Fruit fly (Drosophila melanogaster) whole organism, pupa: ENCODE measurements around the gene XNP.

Experiments used
- CG13204 ChIP-seq: fragments of 200-800 bp; sonication (Bioruptor generic); optimal IDR thresholded peaks from 2 replicates; lab custom pipeline; 2018; ENCODE audit warnings: missing biosample characterization, mild to moderate bottlenecking, missing genetic modification characterization, moderate library complexity
- CG15710 ChIP-seq: fragments of 200-800 bp; sonication (Bioruptor generic); optimal IDR thresholded peaks from 2 replicates; lab custom pipeline; 2018; ENCODE audit warnings: missing biosample characterization, mild to moderate bottlenecking, missing genetic modification characterization, moderate library complexity
- CG17806 ChIP-seq: fragments of 200-800 bp; sonication (Bioruptor generic); optimal IDR thresholded peaks from 2 replicates; lab custom pipeline; 2018; ENCODE audit warnings: missing biosample characterization, mild to moderate bottlenecking, missing genetic modification characterization, moderate library complexity
- CG8301 ChIP-seq: fragments of 200-800 bp; sonication (Bioruptor generic); optimal IDR thresholded peaks from 2 replicates; lab custom pipeline; 2018; ENCODE audit warnings: missing biosample characterization, mild to moderate bottlenecking, missing genetic modification characterization
- CG9948 ChIP-seq: fragments of 200-800 bp; sonication (Bioruptor generic); optimal IDR thresholded peaks from 2 replicates; lab custom pipeline; 2018; ENCODE audit warnings: missing biosample characterization, mild to moderate bottlenecking, missing genetic modification characterization, moderate library complexity
- EcR ChIP-seq: fragments of 200-800 bp; sonication (Bioruptor generic); optimal IDR thresholded peaks from 3 replicates; lab custom pipeline; 2019; ENCODE audit warnings: missing biosample characterization, missing genetic modification characterization, mild to moderate bottlenecking, moderate library complexity, missing genetic modification reagents
- Snoo ChIP-seq: fragments of 200-800 bp; sonication (Bioruptor generic); optimal IDR thresholded peaks from 3 replicates; lab custom pipeline; 2017; ENCODE audit warnings: missing biosample characterization, mild to moderate bottlenecking, missing genetic modification characterization, inconsistent platforms
- fd96Ca ChIP-seq: fragments of 200-800 bp; sonication (Bioruptor generic); IDR thresholded peaks from 3 replicates; pipeline ENCODE4 v1.3.6; 2022; ENCODE audit warnings: missing biosample characterization, missing genetic modification characterization
- gl ChIP-seq: fragments of 200-800 bp; sonication (Bioruptor generic); optimal IDR thresholded peaks from 2 replicates; lab custom pipeline; 2018; ENCODE audit warnings: missing biosample characterization, mild to moderate bottlenecking, missing genetic modification characterization

- TF ChIP-seq CG17806 (tag; lab: Kevin White, UChicago) (no peak), CG8301 (tag; lab: Kevin White, UChicago) (no peak), gl (tag; lab: Kevin White, UChicago) (no peak), CG15710 (tag; lab: Kevin White, UChicago) (no peak), EcR (GFP tag; lab: Kevin White, UChicago) (no peak), CG13204 (GFP tag; lab: Kevin White, UChicago) (no peak), fd96Ca (GFP tag; lab: Robert Waterston, UW) (no peak), CG9948 (tag; lab: Kevin White, UChicago) (no peak), Snoo (tag; lab: Kevin White, UChicago) (no peak)
Measured at dm6 chr3R:25495753-25496152, 13.1 kb upstream of the XNP start.
